Worm (Caenorhabditis elegans): ENCODE measurements around the gene F54C4.4.
"Not testable (repeated sequence)": the region's sequence is repeated elsewhere in the genome, so short reads cannot be mapped to it uniquely, and the experiment has no call there.

The F54C4.4 gene

ce11 chrIII:62383-62873 lies 24.8 kb downstream of the F54C4.4 start (continued):
- TF ChIP-seq F57A8.1 (GFP tag; optimal IDR thresholded peaks at IDR 0.05) (no peak), lin-35 (GFP tag; optimal IDR thresholded peaks at IDR 0.05) (peak in 1 of 3 experiments; percentile 79), unc-130 (GFP tag; optimal IDR thresholded peaks at IDR 0.05) (no peak), B0336.3 (GFP tag; IDR thresholded peaks at IDR 0.05) (peak; percentile 70), lin-54 (GFP tag; optimal IDR thresholded peaks at IDR 0.05) (peak; percentile 14), madf-6 (GFP tag; IDR thresholded peaks at IDR 0.05) (no peak), egrh-3 (GFP tag; IDR thresholded peaks at IDR 0.05) (no peak), ztf-6 (GFP tag; IDR thresholded peaks at IDR 0.05) (no peak), madf-10 (tag; optimal IDR thresholded peaks at IDR 0.05) (no peak), F22D6.2 (tag; optimal IDR thresholded peaks at IDR 0.05) (no peak), ceh-27 (GFP tag; optimal IDR thresholded peaks at IDR 0.05) (no peak), die-1 (tag; optimal IDR thresholded peaks at IDR 0.05) (no peak), repo-1 (tag; optimal IDR thresholded peaks at IDR 0.05) (no peak), attf-3 (GFP tag; conservative IDR thresholded peaks at IDR 0.05) (no peak), ama-1 (optimal IDR thresholded peaks at IDR 0.05) (no peak), ama-1 (GFP tag; optimal IDR thresholded peaks at IDR 0.05) (peak in 1 of 2 experiments; percentile 85), aptf-2 (GFP tag; conservative IDR thresholded peaks at IDR 0.05) (no peak), mcd-1 (GFP tag; IDR thresholded peaks at IDR 0.05) (0 out of 2 replicates have a peak, but pooled peaks have one; percentile 25), pbrm-1 (GFP tag; IDR thresholded peaks at IDR 0.05) (peak; percentile 68), efl-1 (GFP tag; optimal IDR thresholded peaks at IDR 0.05) (no peak), snpc-4 (GFP tag; optimal IDR thresholded peaks at IDR 0.05) (no peak), snpc-4 (tag; optimal IDR thresholded peaks at IDR 0.05) (no peak), lin-40 (tag; optimal IDR thresholded peaks at IDR 0.05) (peak; percentile 62), hmg-1.2 (GFP tag; IDR thresholded peaks at IDR 0.05) (peak; percentile 33; the same call in 1 of the 2 replicates), B0035.1 (tag; optimal IDR thresholded peaks at IDR 0.05) (peak; percentile 83), nfyb-1 (GFP tag; IDR thresholded peaks at IDR 0.05) (peak; percentile 38; the same call in 1 of the 2 replicates), athp-1 (tag; optimal IDR thresholded peaks at IDR 0.05) (peak; percentile 54), tlf-1 (GFP tag; optimal IDR thresholded peaks at IDR 0.05) (peak; percentile 25), K12H6.12 (tag; optimal IDR thresholded peaks at IDR 0.05) (peak; percentile 41), cebp-1 (GFP tag; IDR thresholded peaks at IDR 0.05) (no peak), cebp-1 (tag; optimal IDR thresholded peaks at IDR 0.05) (peak; percentile 56)

ce11 chrIII:61045-61444 lies 26.1 kb downstream of the F54C4.4 start, which contains the start of gene btb-5:
TSS of gene btb-5 (minus strand) at chrIII:61145.
- TF ChIP-seq F57C9.4 (tag; optimal IDR thresholded peaks at IDR 0.05) (no peak), repo-1 (tag; optimal IDR thresholded peaks at IDR 0.05) (no peak), nfya-1 (tag; optimal IDR thresholded peaks at IDR 0.05; ENCODE audit: borderline replicate concordance, insufficient read depth) (no peak), ztf-6 (GFP tag; IDR thresholded peaks at IDR 0.05) (no peak)

ce11 chrIII:58723-59122 lies 28.5 kb downstream of the F54C4.4 start:
- peak; percentile 50 for TF ChIP-seq D2030.7 (GFP tag; IDR thresholded peaks at IDR 0.05)
- TF ChIP-seq nfyb-1 (GFP tag; IDR thresholded peaks at IDR 0.05) = peak; percentile 33; the same call in 1 of the 2 replicates
- not testable (repeated sequence) for TF ChIP-seq rpc-1 (optimal IDR thresholded peaks at IDR 0.05)
- peak; percentile 32 for TF ChIP-seq rpc-1 (tag; optimal IDR thresholded peaks at IDR 0.05)
- 0 out of 2 replicates have a peak, but pooled peaks have one; percentile 15 for TF ChIP-seq madf-6 (GFP tag; IDR thresholded peaks at IDR 0.05)
- TF ChIP-seq B0261.1 (tag; optimal IDR thresholded peaks at IDR 0.05) = peak; percentile 35
- peak; percentile 75 for TF ChIP-seq tbp1 (GFP tag; optimal IDR thresholded peaks at IDR 0.05)
